Fruit fly (Drosophila melanogaster): ENCODE results near the gene LysP.

The LysP gene

DNA sequence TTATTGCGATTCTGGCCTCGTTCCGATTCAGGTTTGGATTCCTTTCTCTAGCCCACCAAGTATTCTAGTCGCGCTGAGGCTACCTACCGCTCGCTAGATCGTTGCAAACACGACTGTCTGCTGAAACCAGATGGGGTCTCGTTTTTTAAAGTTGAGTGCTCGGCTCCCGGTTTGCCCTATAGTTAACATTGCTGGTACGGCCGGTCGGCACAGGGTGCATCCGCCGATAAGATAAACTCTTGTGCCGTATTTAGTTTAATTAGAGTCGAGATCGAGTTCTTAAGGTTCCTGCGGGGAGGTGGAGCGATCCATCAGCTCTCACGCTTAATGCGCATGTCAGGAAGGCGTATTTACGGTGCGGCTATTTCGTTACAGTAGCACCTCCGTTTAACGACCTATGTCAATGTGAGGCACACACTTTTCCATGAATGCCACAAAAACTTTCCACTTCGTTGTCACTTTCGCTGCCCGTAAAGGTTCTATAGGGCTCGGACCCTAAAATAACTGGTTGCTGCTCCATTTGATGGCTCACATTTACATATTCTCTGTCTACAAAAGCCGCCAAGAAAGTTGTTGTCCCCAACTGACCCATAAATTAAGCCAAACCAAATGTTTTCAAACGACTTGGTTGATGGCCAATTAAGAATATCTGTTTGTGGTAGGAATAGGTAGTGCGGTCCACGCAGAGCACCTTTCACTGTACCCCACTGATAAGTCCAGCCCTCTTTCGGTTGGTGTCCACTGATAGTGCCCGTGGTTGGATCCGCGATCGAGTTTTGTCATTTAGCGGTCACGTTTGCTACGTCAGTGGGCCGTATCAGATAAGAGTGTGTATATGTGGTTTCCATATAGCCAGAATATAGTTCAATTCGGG, 13.6 kb downstream of the LysP start, which contains the start of gene CG9119 (continued):
- peak; percentile 53 for TF ChIP-seq scrt (GFP tag; optimal IDR thresholded peaks at IDR 0.05)
- TF ChIP-seq her (GFP tag; optimal IDR thresholded peaks at IDR 0.05) = peak; percentile 65
- TF ChIP-seq hb (GFP tag; IDR thresholded peaks at IDR 0.05; ENCODE audit: partially characterized antibody) = no peak
- TF ChIP-seq cad (GFP tag; optimal IDR thresholded peaks at IDR 0.05) = no peak
- no peak for TF ChIP-seq CG31388 (GFP tag; optimal IDR thresholded peaks at IDR 0.05)
- TF ChIP-seq CG12299 (tag; optimal IDR thresholded peaks at IDR 0.05) = peak; percentile 29
- TF ChIP-seq Doc2 (GFP tag; IDR thresholded peaks at IDR 0.05) = no peak
- peak; percentile 48 for TF ChIP-seq fd96Cb (tag; optimal IDR thresholded peaks at IDR 0.05)
- TF ChIP-seq CG10431 (GFP tag; optimal IDR thresholded peaks at IDR 0.05) = peak; percentile 35
- no peak for TF ChIP-seq bowl (GFP tag; IDR thresholded peaks at IDR 0.05)
- TF ChIP-seq Dbx (GFP tag; IDR thresholded peaks at IDR 0.05) = peak; percentile 55; the same call in 1 of the 3 replicates
- TF ChIP-seq otp (GFP tag; IDR thresholded peaks at IDR 0.05) = no peak
- no peak for TF ChIP-seq E2f1 (GFP tag; IDR thresholded peaks at IDR 0.05)
- TF ChIP-seq CG7556 (GFP tag; optimal IDR thresholded peaks at IDR 0.05) = peak; percentile 78
- TF ChIP-seq grau (tag; optimal IDR thresholded peaks at IDR 0.05) = peak; percentile 95
- no peak; the same call in 1 of the 2 replicates for TF ChIP-seq ranshi (GFP tag; IDR thresholded peaks at IDR 0.05)
- no peak for TF ChIP-seq Sry-β (GFP tag; optimal IDR thresholded peaks at IDR 0.05)
- TF ChIP-seq CG6765 (GFP tag; optimal IDR thresholded peaks at IDR 0.05) = peak; percentile 1
- TF ChIP-seq Lpt (GFP tag; optimal IDR thresholded peaks at IDR 0.05) = no peak
- TF ChIP-seq D19A (tag; optimal IDR thresholded peaks at IDR 0.05) = peak; percentile 56
- TF ChIP-seq dimm (GFP tag; IDR thresholded peaks at IDR 0.05) = no peak
- peak; percentile 57 for TF ChIP-seq Hr3 (GFP tag; optimal IDR thresholded peaks at IDR 0.05)
- TF ChIP-seq CG11398 (GFP tag; optimal IDR thresholded peaks at IDR 0.05) = no peak
- TF ChIP-seq CG12155 (GFP tag; optimal IDR thresholded peaks at IDR 0.05) = peak; percentile 56
- TF ChIP-seq ab (GFP tag; optimal IDR thresholded peaks at IDR 0.05) = no peak
- no peak for TF ChIP-seq CG6854 (GFP tag; optimal IDR thresholded peaks at IDR 0.05)
- TF ChIP-seq row (GFP tag; IDR thresholded peaks at IDR 0.05) = peak; percentile 89
- peak; percentile 13; the same call in 1 of the 2 replicates for TF ChIP-seq chm (GFP tag; IDR thresholded peaks at IDR 0.05)
- TF ChIP-seq Rfx (GFP tag; IDR thresholded peaks at IDR 0.05) = peak; percentile 57; the same call in 1 of the 2 replicates
- peak; percentile 10 for TF ChIP-seq disco-r (GFP tag; optimal IDR thresholded peaks at IDR 0.05)
- TF ChIP-seq ftz-f1 (GFP tag; optimal IDR thresholded peaks at IDR 0.05) = no peak
- peak; percentile 48 for TF ChIP-seq CG17359 (tag; optimal IDR thresholded peaks at IDR 0.05)
- TF ChIP-seq cg (GFP tag; optimal IDR thresholded peaks at IDR 0.05) = no peak
- TF ChIP-seq CG4820 (GFP tag; optimal IDR thresholded peaks at IDR 0.05) = peak; percentile 33
- peak; percentile 32 for TF ChIP-seq CG18476 (GFP tag; optimal IDR thresholded peaks at IDR 0.05)
- no peak for TF ChIP-seq CG11085 (GFP tag; IDR thresholded peaks at IDR 0.05)
- TF ChIP-seq CG9932 (GFP tag; IDR thresholded peaks at IDR 0.05) = peak; percentile 56; the same call in 1 of the 2 replicates
- no peak for TF ChIP-seq vnd (GFP tag; IDR thresholded peaks at IDR 0.05; ENCODE audit: partially characterized antibody)
- no peak for TF ChIP-seq CG30020 (tag; optimal IDR thresholded peaks at IDR 0.05)
- TF ChIP-seq YL-1 (GFP tag; optimal IDR thresholded peaks at IDR 0.05) = no peak
- peak; percentile 47; the same call in 1 of the 2 replicates for TF ChIP-seq CG14667 (GFP tag; IDR thresholded peaks at IDR 0.05)
- TF ChIP-seq CG6175 (GFP tag; IDR thresholded peaks at IDR 0.05) = no peak
- TF ChIP-seq sqz (GFP tag; optimal IDR thresholded peaks at IDR 0.05) = peak; percentile 47
- TF ChIP-seq CG1792 (GFP tag; optimal IDR thresholded peaks at IDR 0.05) = peak; percentile 34
- peak; percentile 41; the same call in 1 of the 2 replicates for TF ChIP-seq klu (GFP tag; IDR thresholded peaks at IDR 0.05)
- TF ChIP-seq CG8478 (optimal IDR thresholded peaks at IDR 0.05) = no peak
- TF ChIP-seq fd64A (GFP tag; optimal IDR thresholded peaks at IDR 0.05) = peak; percentile 45
- no peak for TF ChIP-seq ash1 (GFP tag; optimal IDR thresholded peaks at IDR 0.05)
- TF ChIP-seq Hey (tag; optimal IDR thresholded peaks at IDR 0.05) = no peak
- TF ChIP-seq CG1602 (GFP tag; optimal IDR thresholded peaks at IDR 0.05) = peak; percentile 36
